Worm (Caenorhabditis elegans): ENCODE measurements around the gene F54B3.1.

ce11 chrII:10221627-10222026 is 29.4 kb upstream of the F54B3.1 start:
- no peak for TF ChIP-seq ets-4 (tag; optimal IDR thresholded peaks at IDR 0.05)
- no peak for TF ChIP-seq elt-2 (tag; optimal IDR thresholded peaks at IDR 0.05)
- no peak for TF ChIP-seq pha-2 (tag; optimal IDR thresholded peaks at IDR 0.05)
- TF ChIP-seq pha-4 (tag; optimal IDR thresholded peaks at IDR 0.05), result no peak
- no peak for TF ChIP-seq pax-1 (tag; optimal IDR thresholded peaks at IDR 0.05)
- no peak for TF ChIP-seq nhr-232 (tag; optimal IDR thresholded peaks at IDR 0.05)
- TF ChIP-seq fkh-10 (GFP tag; optimal IDR thresholded peaks at IDR 0.05), result no peak
- TF ChIP-seq lim-6 (tag; optimal IDR thresholded peaks at IDR 0.05), result no peak
- TF ChIP-seq ztf-16 (tag; optimal IDR thresholded peaks at IDR 0.05), result no peak
- TF ChIP-seq ceh-34 (tag; optimal IDR thresholded peaks at IDR 0.05), result no peak
- no peak for TF ChIP-seq ceh-9 (tag; optimal IDR thresholded peaks at IDR 0.05)
- no peak for TF ChIP-seq ama-1 (optimal IDR thresholded peaks at IDR 0.05)

Data from whole organism, late embryonic.